Worm (Caenorhabditis elegans): Measurements from ENCODE around the gene C31H2.14.

C31H2.14 gene

ce11 chrX:5164054-5164453 lies 16.0 kb downstream of the C31H2.14 start:
- TF ChIP-seq F22D6.2 (tag; optimal IDR thresholded peaks at IDR 0.05) (no peak), F10E7.11 (tag; optimal IDR thresholded peaks at IDR 0.05) (no peak), ceh-91 (GFP tag; IDR thresholded peaks at IDR 0.05) (no peak), rpc-1 (optimal IDR thresholded peaks at IDR 0.05) (no peak), rpc-1 (tag; optimal IDR thresholded peaks at IDR 0.05) (no peak), F57C9.4 (tag; optimal IDR thresholded peaks at IDR 0.05) (no peak), lag-1 (GFP tag; IDR thresholded peaks at IDR 0.05) (no peak), mel-28 (tag; optimal IDR thresholded peaks at IDR 0.05; ENCODE audit: borderline replicate concordance) (no peak), attf-6 (GFP tag; IDR thresholded peaks at IDR 0.05) (no peak), him-1 (tag; optimal IDR thresholded peaks at IDR 0.05) (no peak), snpc-3.4 (tag; optimal IDR thresholded peaks at IDR 0.05) (no peak), Y53G8AR.9 (GFP tag; conservative IDR thresholded peaks at IDR 0.05) (no peak), K12H6.12 (tag; optimal IDR thresholded peaks at IDR 0.05) (no peak), sptf-2 (GFP tag; optimal IDR thresholded peaks at IDR 0.05) (no peak), attf-3 (GFP tag; conservative IDR thresholded peaks at IDR 0.05) (no peak), nhr-179 (tag; optimal IDR thresholded peaks at IDR 0.05) (no peak), let-526 (GFP tag; IDR thresholded peaks at IDR 0.05) (no peak), nfya-2 (GFP tag; IDR thresholded peaks at IDR 0.05) (no peak), hrde-1 (tag; optimal IDR thresholded peaks at IDR 0.05; ENCODE audit: borderline replicate concordance) (no peak), ccch-3 (GFP tag; optimal IDR thresholded peaks at IDR 0.05) (no peak)

ce11 chrX:5165037-5165436 lies 17.0 kb downstream of the C31H2.14 start, which contains the start of gene mans-3:
Gene mans-3 (plus strand): TSS chrX:5165395.
- peak; percentile 23 for TF ChIP-seq pha-4 (tag; optimal IDR thresholded peaks at IDR 0.05)
- TF ChIP-seq let-607 (tag; optimal IDR thresholded peaks at IDR 0.05) = peak; percentile 98
- TF ChIP-seq mel-28 (tag; optimal IDR thresholded peaks at IDR 0.05; ENCODE audit: borderline replicate concordance) = no peak
- peak; percentile 70 for TF ChIP-seq gei-17 (GFP tag; optimal IDR thresholded peaks at IDR 0.05)
- TF ChIP-seq snpc-1.1 (tag; optimal IDR thresholded peaks at IDR 0.05; ENCODE audit: insufficient read depth) = no peak
- no peak for TF ChIP-seq attf-3 (GFP tag; conservative IDR thresholded peaks at IDR 0.05)
- TF ChIP-seq ets-4 (GFP tag; optimal IDR thresholded peaks at IDR 0.05) = no peak
- no peak for TF ChIP-seq snpc-3.4 (tag; optimal IDR thresholded peaks at IDR 0.05)
- no peak for TF ChIP-seq ztf-6 (GFP tag; IDR thresholded peaks at IDR 0.05)
- no peak for TF ChIP-seq F52B5.7 (tag; optimal IDR thresholded peaks at IDR 0.05)
- TF ChIP-seq ceh-79 (tag; optimal IDR thresholded peaks at IDR 0.05) = no peak
- no peak for TF ChIP-seq Y79H2A.3 (GFP tag; conservative IDR thresholded peaks at IDR 0.05)
- no peak for TF ChIP-seq B0261.1 (tag; optimal IDR thresholded peaks at IDR 0.05)
- TF ChIP-seq attf-6 (GFP tag; IDR thresholded peaks at IDR 0.05) = no peak
- peak; percentile 75 for TF ChIP-seq atf-7 (tag; optimal IDR thresholded peaks at IDR 0.05)
- peak; percentile 66 for TF ChIP-seq F23B12.7 (tag; optimal IDR thresholded peaks at IDR 0.05; ENCODE audit: insufficient read depth)
- peak; percentile 82 for TF ChIP-seq pbrm-1 (GFP tag; IDR thresholded peaks at IDR 0.05)
- no peak for TF ChIP-seq efl-1 (GFP tag; optimal IDR thresholded peaks at IDR 0.05)
- peak; percentile 71 for TF ChIP-seq lin-54 (GFP tag; optimal IDR thresholded peaks at IDR 0.05)
- peak; percentile 97 for TF ChIP-seq ztf-18 (tag; optimal IDR thresholded peaks at IDR 0.05)
- TF ChIP-seq ekl-4 (GFP tag; IDR thresholded peaks at IDR 0.05) = 0 out of 2 replicates have a peak, but pooled peaks have one; percentile 43
- TF ChIP-seq zfh-2 (GFP tag; conservative IDR thresholded peaks at IDR 0.05) = no peak
- no peak for TF ChIP-seq T26A5.8 (tag; optimal IDR thresholded peaks at IDR 0.05)
- TF ChIP-seq zim-3 (tag; optimal IDR thresholded peaks at IDR 0.05) = no peak
- TF ChIP-seq B0336.3 (GFP tag; IDR thresholded peaks at IDR 0.05) = no peak
- TF ChIP-seq F57C9.4 (tag; optimal IDR thresholded peaks at IDR 0.05) = no peak
- no peak for TF ChIP-seq egl-18 (GFP tag; IDR thresholded peaks at IDR 0.05)
- no peak for TF ChIP-seq ama-1 (optimal IDR thresholded peaks at IDR 0.05)
- TF ChIP-seq ama-1 (GFP tag; optimal IDR thresholded peaks at IDR 0.05) = no peak
- TF ChIP-seq F49E8.2 (tag; optimal IDR thresholded peaks at IDR 0.05; ENCODE audit: insufficient read depth) = no peak
- no peak for TF ChIP-seq cebp-1 (GFP tag; IDR thresholded peaks at IDR 0.05)
- TF ChIP-seq cebp-1 (tag; optimal IDR thresholded peaks at IDR 0.05) = no peak
- TF ChIP-seq nhr-80 (tag; optimal IDR thresholded peaks at IDR 0.05) = peak; percentile 95
- TF ChIP-seq mcd-1 (GFP tag; IDR thresholded peaks at IDR 0.05) = no peak; the same call in 1 of the 2 replicates

Data from whole organism, young adult.